Worm (Caenorhabditis elegans): ENCODE data around the gene bbs-2.

ce11 chrIV:7983021-7983420 lies 49.2 kb downstream of the bbs-2 start:
- TF ChIP-seq him-1 (tag; optimal IDR thresholded peaks at IDR 0.05) (no peak), W03F9.2 (tag; optimal IDR thresholded peaks at IDR 0.05) (no peak)
